Comparison of ENCODE assay signal across 2 fruit fly cellular contexts in genomic region chr3R:11615415-11616104, dm6.
TF ChIP-seq lines count a peak whose summit lies in the region.

No protein-coding gene starts in this region.

TF ChIP-seq in whole organism, embryonic, 481 proteins besides CTCF, POLR2A, EP300 and RAD21 (continued from another document):
- no peak for TF ChIP-seq CG1024 (GFP tag; IDR thresholded peaks at IDR 0.05; lab: Robert Waterston, UW)
- TF ChIP-seq CG7372 (GFP tag; IDR thresholded peaks at IDR 0.05; lab: Robert Waterston, UW) = no peak
- TF ChIP-seq PHDP (tag; optimal IDR thresholded peaks at IDR 0.05; lab: Kevin White, UChicago) = no peak
- no peak for TF ChIP-seq gsb (GFP tag; IDR thresholded peaks at IDR 0.05; lab: Robert Waterston, UW)
- peak in 1 of 2 experiments; percentile 46 for TF ChIP-seq tll (GFP tag; optimal IDR thresholded peaks at IDR 0.05; lab: Kevin White, UChicago)
- no peak for TF ChIP-seq CG18599 (GFP tag; optimal IDR thresholded peaks at IDR 0.05; lab: Kevin White, UChicago)
- TF ChIP-seq nom (GFP tag; optimal IDR thresholded peaks at IDR 0.05; lab: Kevin White, UChicago) = no peak
- TF ChIP-seq GATAe (GFP tag; conservative IDR thresholded peaks at IDR 0.05; lab: Robert Waterston, UW) = no peak
- TF ChIP-seq CG15269 (tag; optimal IDR thresholded peaks at IDR 0.05; lab: Kevin White, UChicago) = no peak
- TF ChIP-seq lbe (GFP tag; optimal IDR thresholded peaks at IDR 0.05; lab: Kevin White, UChicago) = no peak
- no peak for TF ChIP-seq CkIIα-i1 (GFP tag; IDR thresholded peaks at IDR 0.05; lab: Robert Waterston, UW)
- no peak for TF ChIP-seq bab2 (GFP tag; optimal IDR thresholded peaks at IDR 0.05; lab: Kevin White, UChicago)
- TF ChIP-seq CG8478 (optimal IDR thresholded peaks at IDR 0.05; lab: Kevin White, UChicago) = peak; percentile 1
- TF ChIP-seq zfh1 (GFP tag; IDR thresholded peaks at IDR 0.05; lab: Robert Waterston, UW) = no peak
- no peak for TF ChIP-seq slp2 (GFP tag; optimal IDR thresholded peaks at IDR 0.05; lab: Kevin White, UChicago)
- TF ChIP-seq Dad (GFP tag; optimal IDR thresholded peaks at IDR 0.05; lab: Kevin White, UChicago) = no peak
- no peak for TF ChIP-seq lov (optimal IDR thresholded peaks at IDR 0.05; lab: Kevin White, UChicago)
- no peak for TF ChIP-seq lov (GFP tag; IDR thresholded peaks at IDR 0.05; lab: Robert Waterston, UW)
- no peak for TF ChIP-seq gce (GFP tag; IDR thresholded peaks at IDR 0.05; lab: Robert Waterston, UW)
- no peak for TF ChIP-seq CG5245 (GFP tag; optimal IDR thresholded peaks at IDR 0.05; lab: Kevin White, UChicago)
- no peak for TF ChIP-seq zen (tag; optimal IDR thresholded peaks at IDR 0.05; lab: Kevin White, UChicago)
- no peak for TF ChIP-seq CG16779 (GFP tag; IDR thresholded peaks at IDR 0.05; lab: Robert Waterston, UW)
- TF ChIP-seq trem (tag; optimal IDR thresholded peaks at IDR 0.05; lab: Kevin White, UChicago) = no peak
- TF ChIP-seq trh (GFP tag; optimal IDR thresholded peaks at IDR 0.05; lab: Kevin White, UChicago) = no peak
- TF ChIP-seq CG3726 (GFP tag; IDR thresholded peaks at IDR 0.05; lab: Robert Waterston, UW) = no peak
- no peak for TF ChIP-seq CG32772 (GFP tag; IDR thresholded peaks at IDR 0.05; lab: Robert Waterston, UW)
- TF ChIP-seq nerfin-1 (tag; optimal IDR thresholded peaks at IDR 0.05; lab: Kevin White, UChicago) = peak; percentile 91
- TF ChIP-seq B-H2 (GFP tag; optimal IDR thresholded peaks at IDR 0.05; lab: Kevin White, UChicago) = no peak
- no peak for TF ChIP-seq ATbp (GFP tag; optimal IDR thresholded peaks at IDR 0.05; lab: Kevin White, UChicago)
- TF ChIP-seq CG8765 (GFP tag; IDR thresholded peaks at IDR 0.05; lab: Robert Waterston, UW) = no peak
- TF ChIP-seq seq (GFP tag; IDR thresholded peaks at IDR 0.05; lab: Robert Waterston, UW) = no peak
- no peak for TF ChIP-seq CG13123 (GFP tag; optimal IDR thresholded peaks at IDR 0.05; lab: Kevin White, UChicago)
- no peak for TF ChIP-seq CG1529 (GFP tag; optimal IDR thresholded peaks at IDR 0.05; lab: Kevin White, UChicago)
- no peak for TF ChIP-seq Trl (optimal IDR thresholded peaks at IDR 0.05; lab: Kevin White, UChicago)
- TF ChIP-seq Trl (GFP tag; optimal IDR thresholded peaks at IDR 0.05; lab: Kevin White, UChicago) = no peak
- TF ChIP-seq Awh (GFP tag; IDR thresholded peaks at IDR 0.05; lab: Robert Waterston, UW) = 0 out of 2 replicates have a peak, but pooled peaks have one; percentile 16
- TF ChIP-seq Adf1 (GFP tag; IDR thresholded peaks at IDR 0.05; lab: Robert Waterston, UW) = no peak
- TF ChIP-seq CG18011 (GFP tag; optimal IDR thresholded peaks at IDR 0.05; lab: Kevin White, UChicago) = no peak
- TF ChIP-seq en (GFP tag; optimal IDR thresholded peaks at IDR 0.05; lab: Kevin White, UChicago) = no peak
- no peak for TF ChIP-seq Fer1 (GFP tag; optimal IDR thresholded peaks at IDR 0.05; lab: Kevin White, UChicago)
- TF ChIP-seq pros (GFP tag; optimal IDR thresholded peaks at IDR 0.05; lab: Kevin White, UChicago) = peak; percentile 69
- TF ChIP-seq Chrac-16 (GFP tag; optimal IDR thresholded peaks at IDR 0.05; lab: Kevin White, UChicago) = no peak
- TF ChIP-seq sug (tag; optimal IDR thresholded peaks at IDR 0.05; lab: Kevin White, UChicago) = no peak

TF ChIP-seq in whole organism, prepupa, 60 proteins besides CTCF, POLR2A, EP300 and RAD21 (continued from another document):
- TF ChIP-seq CG6163 (GFP tag; IDR thresholded peaks at IDR 0.05; lab: Robert Waterston, UW) (no peak), CG3032 (tag; optimal IDR thresholded peaks at IDR 0.05; lab: Kevin White, UChicago) (no peak), salr (GFP tag; optimal IDR thresholded peaks at IDR 0.05; lab: Kevin White, UChicago) (no peak), Smox (GFP tag; optimal IDR thresholded peaks at IDR 0.05; lab: Kevin White, UChicago) (no peak), Sox15 (GFP tag; optimal IDR thresholded peaks at IDR 0.05; lab: Kevin White, UChicago) (no peak), Gug (GFP tag; IDR thresholded peaks at IDR 0.05; lab: Robert Waterston, UW) (no peak), CG15336 (GFP tag; IDR thresholded peaks at IDR 0.05; lab: Robert Waterston, UW) (no peak), CG34406 (GFP tag; optimal IDR thresholded peaks at IDR 0.05; lab: Kevin White, UChicago) (no peak), pdm3 (GFP tag; optimal IDR thresholded peaks at IDR 0.05; lab: Kevin White, UChicago) (no peak), topi (GFP tag; optimal IDR thresholded peaks at IDR 0.05; lab: Kevin White, UChicago) (no peak), CG1621 (tag; optimal IDR thresholded peaks at IDR 0.05; lab: Kevin White, UChicago) (peak; percentile 43), ss (GFP tag; optimal IDR thresholded peaks at IDR 0.05; lab: Kevin White, UChicago) (peak in 1 of 2 experiments; percentile 57), CG6792 (GFP tag; optimal IDR thresholded peaks at IDR 0.05; lab: Kevin White, UChicago) (no peak), CG32006 (GFP tag; optimal IDR thresholded peaks at IDR 0.05; lab: Kevin White, UChicago) (no peak), fkh (GFP tag; optimal IDR thresholded peaks at IDR 0.05; lab: Kevin White, UChicago) (no peak), CG4318 (GFP tag; optimal IDR thresholded peaks at IDR 0.05; lab: Kevin White, UChicago) (no peak), Sox102F (GFP tag; optimal IDR thresholded peaks at IDR 0.05; lab: Kevin White, UChicago) (no peak), Eip75B (GFP tag; optimal IDR thresholded peaks at IDR 0.05; lab: Kevin White, UChicago) (no peak), achi (GFP tag; optimal IDR thresholded peaks at IDR 0.05; lab: Kevin White, UChicago) (no peak), CG6808 (GFP tag; optimal IDR thresholded peaks at IDR 0.05; lab: Kevin White, UChicago) (peak; percentile 3), CG6854 (GFP tag; optimal IDR thresholded peaks at IDR 0.05; lab: Kevin White, UChicago) (peak; percentile 1), Met (GFP tag; optimal IDR thresholded peaks at IDR 0.05; lab: Kevin White, UChicago) (no peak), CG8119 (GFP tag; IDR thresholded peaks at IDR 0.05; lab: Robert Waterston, UW) (no peak), CG8319 (GFP tag; optimal IDR thresholded peaks at IDR 0.05; lab: Kevin White, UChicago) (no peak), eg (GFP tag; IDR thresholded peaks at IDR 0.05; lab: Robert Waterston, UW) (no peak)
